Fruit fly (Drosophila melanogaster): ENCODE measurements around the gene lilli.

Gene lilli

dm6 chr2L:2993236-2993635, 107.5 kb downstream of the lilli start:
- TF ChIP-seq CG12768 (GFP tag; optimal IDR thresholded peaks at IDR 0.05): peak; percentile 58
- TF ChIP-seq toe (GFP tag; optimal IDR thresholded peaks at IDR 0.05): no peak
- TF ChIP-seq Mnt (GFP tag; optimal IDR thresholded peaks at IDR 0.05): peak; percentile 25

DNA sequence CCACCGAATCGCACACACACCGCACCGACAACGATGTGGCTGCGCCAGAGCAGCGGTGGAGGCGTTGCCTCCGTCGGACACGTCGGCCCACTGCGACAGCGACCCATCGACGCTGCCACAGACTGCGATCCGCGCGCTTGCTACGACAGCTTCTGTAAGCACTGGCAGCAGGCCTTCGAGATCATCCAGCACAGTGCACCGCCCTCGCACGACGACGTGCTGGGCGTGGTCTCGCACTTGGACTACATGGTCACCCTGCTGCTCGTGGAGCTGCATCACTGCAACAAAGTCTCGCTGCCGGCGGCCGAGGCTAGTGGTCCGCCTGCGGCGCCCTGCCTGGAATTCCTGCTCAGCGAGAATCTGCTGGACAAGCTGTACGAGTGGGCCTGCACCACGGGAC, 108.0 kb downstream of the lilli start:
- TF ChIP-seq CG14711 (tag; optimal IDR thresholded peaks at IDR 0.05): no peak
- no peak for TF ChIP-seq pad (GFP tag; optimal IDR thresholded peaks at IDR 0.05)
- TF ChIP-seq CG7101 (tag; optimal IDR thresholded peaks at IDR 0.05): no peak
- no peak for TF ChIP-seq Clk (GFP tag; optimal IDR thresholded peaks at IDR 0.05)
- TF ChIP-seq CG12768 (GFP tag; optimal IDR thresholded peaks at IDR 0.05): no peak
- TF ChIP-seq CG11617 (GFP tag; optimal IDR thresholded peaks at IDR 0.05): no peak
- TF ChIP-seq CG1620 (GFP tag; optimal IDR thresholded peaks at IDR 0.05): no peak
- TF ChIP-seq CG7045 (GFP tag; optimal IDR thresholded peaks at IDR 0.05): no peak
- TF ChIP-seq CG5204 (GFP tag; optimal IDR thresholded peaks at IDR 0.05): no peak
- TF ChIP-seq cic (GFP tag; optimal IDR thresholded peaks at IDR 0.05): no peak
- no peak for TF ChIP-seq toe (GFP tag; optimal IDR thresholded peaks at IDR 0.05)
- TF ChIP-seq Mnt (GFP tag; optimal IDR thresholded peaks at IDR 0.05): no peak
- no peak for TF ChIP-seq Crg-1 (GFP tag; optimal IDR thresholded peaks at IDR 0.05)
- no peak for TF ChIP-seq bab1 (GFP tag; optimal IDR thresholded peaks at IDR 0.05)
- TF ChIP-seq CG33017 (tag; optimal IDR thresholded peaks at IDR 0.05): no peak

DNA sequence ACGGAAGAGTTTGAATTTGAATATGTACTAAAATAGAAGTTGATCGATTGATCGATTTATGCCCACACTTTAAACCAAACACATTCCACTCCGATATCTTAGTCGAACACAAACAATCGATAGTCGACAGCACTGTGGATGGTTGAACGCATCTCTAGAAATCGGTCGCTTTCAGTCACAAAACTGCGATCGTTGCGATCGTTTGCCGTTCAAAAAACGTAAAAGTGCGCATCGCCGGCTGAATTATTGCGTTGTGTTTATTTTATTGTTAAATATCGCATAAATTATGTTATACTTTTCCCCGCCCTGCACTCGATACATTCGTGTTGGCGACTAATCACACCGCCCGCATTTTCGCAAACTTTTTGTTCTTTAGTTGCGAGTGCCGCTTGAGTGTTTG, 113.4 kb downstream of the lilli start, which contains the start of gene Ccdc85:
Gene Ccdc85 (plus strand): TSS at position 174 of the 400 bp plus-strand sequence.
- TF ChIP-seq tj (GFP tag; optimal IDR thresholded peaks at IDR 0.05) (peak; percentile 61), toe (GFP tag; optimal IDR thresholded peaks at IDR 0.05) (no peak), bab1 (GFP tag; optimal IDR thresholded peaks at IDR 0.05) (peak; percentile 19)

DNA sequence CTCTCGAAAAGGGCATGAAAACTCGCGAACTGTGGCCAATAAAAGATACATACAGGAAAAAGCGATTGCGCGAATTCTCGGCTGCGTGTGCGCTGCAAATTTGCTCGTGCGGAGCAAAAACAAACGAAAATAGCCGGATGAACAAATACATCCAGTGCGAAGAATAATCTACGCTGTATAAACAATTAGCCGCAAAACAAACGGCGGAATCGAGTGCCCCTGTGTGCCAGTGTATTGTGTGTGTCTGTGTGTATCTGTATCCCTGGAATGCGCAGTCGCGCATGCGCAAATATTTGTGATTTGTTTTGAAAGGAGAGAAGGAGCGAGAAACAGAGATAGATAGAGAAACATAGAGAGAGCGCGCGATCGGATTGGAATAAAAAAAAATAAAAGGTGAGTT, 113.9 kb downstream of the lilli start:
- TF ChIP-seq CG33017 (tag; optimal IDR thresholded peaks at IDR 0.05) (no peak), ovo (GFP tag; optimal IDR thresholded peaks at IDR 0.05) (no peak), Crg-1 (GFP tag; optimal IDR thresholded peaks at IDR 0.05) (no peak), CG14711 (tag; optimal IDR thresholded peaks at IDR 0.05) (no peak), cnc (optimal IDR thresholded peaks at IDR 0.05) (no peak), CG11617 (GFP tag; optimal IDR thresholded peaks at IDR 0.05) (no peak), tj (GFP tag; optimal IDR thresholded peaks at IDR 0.05) (no peak), Clk (GFP tag; optimal IDR thresholded peaks at IDR 0.05) (no peak), toe (GFP tag; optimal IDR thresholded peaks at IDR 0.05) (no peak), CG7101 (tag; optimal IDR thresholded peaks at IDR 0.05) (no peak), pad (GFP tag; optimal IDR thresholded peaks at IDR 0.05) (no peak), cic (GFP tag; optimal IDR thresholded peaks at IDR 0.05) (no peak), CG7045 (GFP tag; optimal IDR thresholded peaks at IDR 0.05) (no peak)

DNA sequence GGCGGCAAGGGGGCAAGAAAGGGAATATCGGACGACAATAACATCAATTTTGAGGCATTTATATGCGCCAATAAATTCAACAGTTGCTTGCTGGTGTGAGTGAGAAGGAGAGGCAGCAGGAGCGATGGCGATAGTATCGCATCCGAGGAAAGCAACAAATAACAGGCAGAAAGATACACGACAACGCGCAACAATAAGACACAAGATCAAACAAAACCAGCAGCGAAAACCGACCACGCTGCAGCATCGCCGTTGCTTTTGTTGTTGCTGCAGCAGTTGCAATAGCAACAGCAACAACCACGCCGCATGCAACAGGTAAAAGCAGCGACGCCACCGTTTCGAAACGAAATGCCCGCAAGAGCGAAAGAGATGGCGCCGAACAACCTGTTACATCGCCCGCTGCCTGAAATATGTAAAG, 114.8 kb downstream of the lilli start:
- no peak for TF ChIP-seq CG1620 (GFP tag; optimal IDR thresholded peaks at IDR 0.05)
- no peak for TF ChIP-seq CG11617 (GFP tag; optimal IDR thresholded peaks at IDR 0.05)
- TF ChIP-seq Crg-1 (GFP tag; optimal IDR thresholded peaks at IDR 0.05): no peak
- no peak for TF ChIP-seq CG33017 (tag; optimal IDR thresholded peaks at IDR 0.05)
- no peak for TF ChIP-seq CG14711 (tag; optimal IDR thresholded peaks at IDR 0.05)
- TF ChIP-seq Clk (GFP tag; optimal IDR thresholded peaks at IDR 0.05): no peak
- TF ChIP-seq ovo (GFP tag; optimal IDR thresholded peaks at IDR 0.05): no peak
- TF ChIP-seq pad (GFP tag; optimal IDR thresholded peaks at IDR 0.05): no peak

- no peak for TF ChIP-seq cnc (optimal IDR thresholded peaks at IDR 0.05)
- TF ChIP-seq Mnt (GFP tag; optimal IDR thresholded peaks at IDR 0.05): no peak
- no peak for TF ChIP-seq Crg-1 (GFP tag; optimal IDR thresholded peaks at IDR 0.05)
- TF ChIP-seq CG1620 (GFP tag; optimal IDR thresholded peaks at IDR 0.05): no peak
- TF ChIP-seq CG7045 (GFP tag; optimal IDR thresholded peaks at IDR 0.05): no peak
- TF ChIP-seq Clk (GFP tag; optimal IDR thresholded peaks at IDR 0.05): no peak
Observed at dm6 chr2L:3001953-3002352, 116.2 kb downstream of the lilli start.

dm6 chr2L:3003399-3003798, 117.7 kb downstream of the lilli start:
- TF ChIP-seq Mnt (GFP tag; optimal IDR thresholded peaks at IDR 0.05) (no peak), tj (GFP tag; optimal IDR thresholded peaks at IDR 0.05) (no peak), CG14711 (tag; optimal IDR thresholded peaks at IDR 0.05) (no peak), CG11617 (GFP tag; optimal IDR thresholded peaks at IDR 0.05) (no peak), bab1 (GFP tag; optimal IDR thresholded peaks at IDR 0.05) (no peak), CG7101 (tag; optimal IDR thresholded peaks at IDR 0.05) (no peak), CG12768 (GFP tag; optimal IDR thresholded peaks at IDR 0.05) (no peak), CG7045 (GFP tag; optimal IDR thresholded peaks at IDR 0.05) (no peak), Crg-1 (GFP tag; optimal IDR thresholded peaks at IDR 0.05) (no peak), toe (GFP tag; optimal IDR thresholded peaks at IDR 0.05) (no peak), ovo (GFP tag; optimal IDR thresholded peaks at IDR 0.05) (no peak), CG1620 (GFP tag; optimal IDR thresholded peaks at IDR 0.05) (no peak), CG33017 (tag; optimal IDR thresholded peaks at IDR 0.05) (no peak), Hr96 (GFP tag; optimal IDR thresholded peaks at IDR 0.05) (no peak)
